Worm (Caenorhabditis elegans) whole organism, early embryonic: ENCODE measurements around the gene fbxb-98.

Source experiments
- B0310.2 ChIP-seq: sonication (generic microtip); optimal IDR thresholded peaks from 2 replicates; lab custom pipeline; 2016; ENCODE audit warnings: mild to moderate bottlenecking, missing genetic modification characterization, missing compliant biosample characterization
- F13C5.2 ChIP-seq: sonication (generic microtip); optimal IDR thresholded peaks from 2 replicates; lab custom pipeline; 2017; ENCODE audit warnings: mild to moderate bottlenecking, missing genetic modification characterization, inconsistent platforms, missing compliant biosample characterization
- aly-1 ChIP-seq: sonication (generic microtip); optimal IDR thresholded peaks from 2 replicates; lab custom pipeline; 2016; ENCODE audit warnings: missing genetic modification characterization, missing compliant biosample characterization
- ama-1 ChIP-seq: fragments of 150-350 bp; optimal IDR thresholded peaks from 2 replicates; lab custom pipeline; 2014
- ceh-13 ChIP-seq: fragments of 200-800 bp; sonication (Bioruptor generic); optimal IDR thresholded peaks from 2 replicates; lab custom pipeline; 2018; ENCODE audit warnings: mild to moderate bottlenecking, missing genetic modification characterization, missing compliant biosample characterization
- ceh-36 ChIP-seq: sonication (generic microtip); optimal IDR thresholded peaks from 2 replicates; lab custom pipeline; 2016; ENCODE audit warnings: missing genetic modification characterization, inconsistent platforms, missing compliant biosample characterization
- ets-7 ChIP-seq: sonication (generic microtip); optimal IDR thresholded peaks from 2 replicates; lab custom pipeline; 2016; ENCODE audit warnings: missing genotype, missing genetic modification characterization, missing compliant biosample characterization
- flt-1 ChIP-seq: fragments of 200-800 bp; sonication (Bioruptor generic); IDR thresholded peaks from 2 replicates; pipeline ENCODE4 v1.3.6; 2022; ENCODE audit warnings: missing genetic modification characterization, missing compliant biosample characterization
- hmbx-1 ChIP-seq: sonication (generic microtip); optimal IDR thresholded peaks from 2 replicates; lab custom pipeline; 2016; ENCODE audit warnings: mild to moderate bottlenecking, missing genetic modification characterization, missing compliant biosample characterization
- hmg-4 ChIP-seq: fragments of 200-800 bp; sonication (Bioruptor generic); optimal IDR thresholded peaks from 2 replicates; lab custom pipeline; 2018; ENCODE audit warnings: mild to moderate bottlenecking, missing genetic modification characterization, missing compliant biosample characterization
- hnd-1 ChIP-seq: sonication (generic microtip); optimal IDR thresholded peaks from 2 replicates; lab custom pipeline; 2016; ENCODE audit warnings: missing genetic modification characterization, missing compliant biosample characterization
- pes-1 ChIP-seq: fragments of 200-800 bp; sonication (Bioruptor generic); IDR thresholded peaks from 2 replicates; pipeline ENCODE4 v1.3.6; 2022; ENCODE audit warnings: missing genetic modification reagents, missing genetic modification characterization, missing compliant biosample characterization
- scrt-1 ChIP-seq: fragments of 200-800 bp; sonication (Bioruptor generic); IDR thresholded peaks from 2 replicates; pipeline ENCODE4 v1.3.6; 2022; ENCODE audit warnings: missing genetic modification characterization, missing compliant biosample characterization
- sea-1 ChIP-seq: fragments of 200-800 bp; sonication (Bioruptor generic); conservative IDR thresholded peaks from 2 replicates; pipeline ENCODE4 v1.3.6; 2022; ENCODE audit warnings: missing genetic modification characterization, missing compliant biosample characterization
- tbx-11 ChIP-seq: fragments of 200-800 bp; sonication (Bioruptor generic); IDR thresholded peaks from 2 replicates; pipeline ENCODE4 v1.3.6; 2022; ENCODE audit warnings: missing genetic modification characterization, missing compliant biosample characterization
- tbx-37 ChIP-seq: fragments of 200-800 bp; sonication (Bioruptor generic); conservative IDR thresholded peaks from 2 replicates; pipeline ENCODE4 v1.3.6; 2022; ENCODE audit warnings: missing genetic modification reagents, missing genetic modification characterization, missing compliant biosample characterization
- tra-4 ChIP-seq: sonication (generic microtip); optimal IDR thresholded peaks from 2 replicates; lab custom pipeline; 2017; ENCODE audit warnings: missing genetic modification characterization, missing compliant biosample characterization

fbxb-98 gene

DNA sequence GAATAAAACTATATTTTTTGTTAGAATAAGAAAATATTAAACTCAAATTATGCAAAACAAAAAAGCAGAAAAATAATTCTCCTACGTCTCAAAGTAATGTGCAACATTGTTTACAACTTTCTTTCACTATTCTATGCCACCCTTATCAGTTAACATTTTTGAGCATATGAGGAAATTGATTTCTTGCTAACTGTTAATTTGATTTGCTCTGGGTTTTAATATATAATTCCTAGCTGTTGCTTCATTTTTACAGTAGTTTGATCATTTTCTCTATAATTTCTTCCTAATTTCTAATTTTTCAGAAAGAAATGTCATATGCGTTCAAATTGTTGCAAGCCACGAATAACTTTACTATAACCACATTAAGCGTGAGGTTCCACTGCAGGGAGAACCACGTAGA lies 26.2 kb upstream of the fbxb-98 start, which contains the start of gene T08E11.1:
Gene T08E11.1, plus strand, starts transcription at position 301 of the 400 bp plus-strand sequence.
- TF ChIP-seq B0310.2 (no peak), ets-7 (tag; lab: Kevin White, UChicago) (no peak), ama-1 (lab: Kevin White, UChicago) (no peak), tra-4 (tag; lab: Kevin White, UChicago) (no peak), tbx-11 (GFP tag; lab: Robert Waterston, UW) (no peak), F13C5.2 (tag; lab: Kevin White, UChicago) (no peak), hmbx-1 (tag; lab: Kevin White, UChicago) (no peak), sea-1 (GFP tag; lab: Robert Waterston, UW) (no peak), ceh-36 (tag; lab: Kevin White, UChicago) (no peak), hmg-4 (GFP tag; lab: Kevin White, UChicago) (no peak), pes-1 (GFP tag; lab: Robert Waterston, UW) (no peak), aly-1 (tag; lab: Kevin White, UChicago) (no peak), ceh-13 (GFP tag; lab: Kevin White, UChicago) (no peak), tbx-37 (GFP tag; lab: Robert Waterston, UW) (no peak), scrt-1 (GFP tag; lab: Robert Waterston, UW) (no peak), hnd-1 (tag; lab: Kevin White, UChicago) (no peak), flt-1 (no peak)

DNA sequence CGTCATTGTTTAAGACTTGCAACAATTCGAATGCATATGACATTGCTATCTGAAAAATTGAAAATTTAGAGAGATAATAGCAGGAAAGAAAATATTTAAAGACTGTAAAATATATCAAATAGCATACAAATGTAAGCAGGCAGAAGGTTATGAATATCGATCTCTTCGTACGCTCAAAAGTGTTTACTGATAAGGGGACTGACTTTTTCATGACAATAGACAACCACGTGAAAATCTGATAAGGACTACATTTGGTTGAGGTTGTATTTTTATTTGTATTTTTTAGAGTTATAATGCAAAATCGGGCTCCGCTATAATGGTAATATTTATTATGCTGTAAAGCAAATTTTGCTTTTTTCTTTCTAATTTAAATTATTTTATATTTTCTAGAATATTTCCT lies 19.5 kb upstream of the fbxb-98 start, which contains the start of the genes C52E2.5 and C52E2.4:
Gene C52E2.5, minus strand, starts transcription at position 43 of the 400 bp plus-strand sequence.
Gene C52E2.4, plus strand, starts transcription at position 252 of the 400 bp plus-strand sequence.
- TF ChIP-seq tbx-11 (GFP tag; lab: Robert Waterston, UW) (no peak), hnd-1 (tag; lab: Kevin White, UChicago) (no peak), pes-1 (GFP tag; lab: Robert Waterston, UW) (no peak)

DNA sequence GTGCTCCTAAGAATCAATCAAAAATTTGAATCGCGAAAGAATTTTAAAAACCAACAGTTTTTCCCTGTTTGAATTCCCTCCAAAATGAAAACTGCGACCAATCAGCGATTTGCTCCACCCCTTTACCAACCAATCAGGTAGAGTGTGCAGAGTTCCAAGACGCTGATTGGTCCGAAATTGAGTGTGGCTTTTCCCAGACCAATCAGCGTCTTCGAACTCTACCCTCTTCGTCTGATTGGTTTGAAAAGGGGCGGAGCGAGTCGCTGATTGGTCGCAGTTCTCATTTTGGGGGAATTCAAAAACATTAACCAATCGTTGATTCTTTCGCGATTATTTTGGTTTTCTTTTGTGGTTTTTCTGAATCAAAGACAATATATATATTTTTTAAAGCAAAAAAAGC lies 17.9 kb upstream of the fbxb-98 start:
- TF ChIP-seq ets-7 (tag; lab: Kevin White, UChicago): no peak
- no peak for TF ChIP-seq F13C5.2 (tag; lab: Kevin White, UChicago)
- no peak for TF ChIP-seq pes-1 (GFP tag; lab: Robert Waterston, UW)
- TF ChIP-seq aly-1 (tag; lab: Kevin White, UChicago): no peak
- TF ChIP-seq ceh-36 (tag; lab: Kevin White, UChicago): no peak
- no peak for TF ChIP-seq hnd-1 (tag; lab: Kevin White, UChicago)
- TF ChIP-seq flt-1: no peak
- no peak for TF ChIP-seq scrt-1 (GFP tag; lab: Robert Waterston, UW)
- no peak for TF ChIP-seq ceh-13 (GFP tag; lab: Kevin White, UChicago)
- TF ChIP-seq tra-4 (tag; lab: Kevin White, UChicago): no peak
- no peak for TF ChIP-seq tbx-37 (GFP tag; lab: Robert Waterston, UW)
- TF ChIP-seq sea-1 (GFP tag; lab: Robert Waterston, UW): no peak
- TF ChIP-seq hmbx-1 (tag; lab: Kevin White, UChicago): no peak

DNA sequence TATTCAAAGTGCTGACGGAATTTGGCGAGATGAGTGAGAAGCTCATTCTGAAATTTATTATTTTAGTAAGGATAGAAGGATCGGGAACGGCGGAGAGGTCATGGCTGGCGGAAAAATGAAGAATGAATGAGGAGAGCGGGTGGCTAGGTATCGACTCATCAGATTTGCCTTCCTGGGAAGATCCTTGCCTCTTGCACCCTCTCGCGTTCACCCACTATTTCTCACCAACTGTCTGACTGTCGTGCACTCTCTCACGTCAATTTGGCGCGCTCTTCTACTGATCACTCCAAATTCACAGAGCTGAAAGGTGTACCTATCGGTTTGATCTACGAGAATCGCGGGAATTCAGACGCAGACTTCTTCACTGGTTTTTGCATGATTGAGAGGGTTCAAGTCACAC lies 14.3 kb upstream of the fbxb-98 start, which contains the start of gene fbxb-97:
Gene fbxb-97, minus strand, starts transcription at position 53 of the 400 bp plus-strand sequence.
- TF ChIP-seq ceh-13 (GFP tag; lab: Kevin White, UChicago) (no peak), tra-4 (tag; lab: Kevin White, UChicago) (no peak), F13C5.2 (tag; lab: Kevin White, UChicago) (no peak), flt-1 (no peak), ceh-36 (tag; lab: Kevin White, UChicago) (no peak), hmg-4 (GFP tag; lab: Kevin White, UChicago) (no peak), ets-7 (tag; lab: Kevin White, UChicago) (no peak), hnd-1 (tag; lab: Kevin White, UChicago) (no peak), ama-1 (lab: Kevin White, UChicago) (no peak), aly-1 (tag; lab: Kevin White, UChicago) (no peak), pes-1 (GFP tag; lab: Robert Waterston, UW) (no peak), scrt-1 (GFP tag; lab: Robert Waterston, UW) (no peak), hmbx-1 (tag; lab: Kevin White, UChicago) (no peak), tbx-37 (GFP tag; lab: Robert Waterston, UW) (no peak), B0310.2 (no peak), tbx-11 (GFP tag; lab: Robert Waterston, UW) (no peak), sea-1 (GFP tag; lab: Robert Waterston, UW) (no peak)

DNA sequence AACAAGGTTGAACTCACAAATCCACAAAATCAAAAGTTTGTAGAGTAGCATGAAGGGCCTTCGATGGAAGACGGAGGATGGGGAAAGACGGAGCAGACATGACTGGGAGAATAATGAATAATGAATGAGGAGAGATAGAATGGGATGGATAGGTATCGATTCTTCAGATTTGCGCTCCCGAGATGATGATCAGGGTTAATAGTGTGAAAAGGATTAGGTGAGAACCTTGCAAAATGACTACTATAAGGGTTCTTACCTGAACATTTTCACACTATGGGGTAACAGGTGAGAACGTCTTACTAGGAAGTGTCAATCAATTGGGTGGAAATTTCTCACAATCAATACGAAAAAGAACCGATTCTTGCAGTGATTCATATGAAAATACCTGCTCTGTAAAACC lies 12.1 kb upstream of the fbxb-98 start, which contains the start of gene fbxb-96:
Gene fbxb-96, minus strand, starts transcription at position 101 of the 400 bp plus-strand sequence.
- TF ChIP-seq tra-4 (tag; lab: Kevin White, UChicago): no peak
- TF ChIP-seq ets-7 (tag; lab: Kevin White, UChicago): no peak
- no peak for TF ChIP-seq hmbx-1 (tag; lab: Kevin White, UChicago)
- no peak for TF ChIP-seq B0310.2
- TF ChIP-seq sea-1 (GFP tag; lab: Robert Waterston, UW): no peak
- TF ChIP-seq ceh-36 (tag; lab: Kevin White, UChicago): no peak
- TF ChIP-seq tbx-37 (GFP tag; lab: Robert Waterston, UW): no peak
- no peak for TF ChIP-seq pes-1 (GFP tag; lab: Robert Waterston, UW)
- no peak for TF ChIP-seq hmg-4 (GFP tag; lab: Kevin White, UChicago)
- no peak for TF ChIP-seq tbx-11 (GFP tag; lab: Robert Waterston, UW)
- no peak for TF ChIP-seq aly-1 (tag; lab: Kevin White, UChicago)

DNA sequence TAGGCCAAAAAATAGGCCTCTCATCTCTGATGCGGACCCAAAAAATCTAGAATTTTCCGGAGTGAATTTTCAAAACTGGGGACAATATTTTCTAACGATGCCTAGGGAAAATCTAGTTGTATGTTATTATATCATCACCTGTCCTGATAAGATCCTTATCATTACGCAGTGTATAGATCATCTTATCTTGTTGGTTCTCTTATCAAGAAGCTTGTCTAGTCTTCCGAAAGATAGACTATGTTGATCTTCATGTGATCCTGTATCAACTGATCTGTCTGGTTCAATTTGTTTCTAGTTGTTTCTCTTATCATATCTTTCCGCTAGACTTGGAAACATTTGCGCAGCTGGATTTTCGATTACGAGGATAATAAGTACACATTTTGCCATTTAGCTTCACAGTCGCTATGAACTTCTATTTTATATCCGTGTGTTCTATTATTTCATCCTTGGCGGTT lies 11.6 kb upstream of the fbxb-98 start, which contains the start of gene C52E2.3:
Gene C52E2.3, plus strand, starts transcription at position 405 of the 455 bp plus-strand sequence.
- TF ChIP-seq hmbx-1 (tag; lab: Kevin White, UChicago): no peak
- no peak for TF ChIP-seq B0310.2
- no peak for TF ChIP-seq pes-1 (GFP tag; lab: Robert Waterston, UW)
- no peak for TF ChIP-seq F13C5.2 (tag; lab: Kevin White, UChicago)
- no peak for TF ChIP-seq tra-4 (tag; lab: Kevin White, UChicago)
- no peak for TF ChIP-seq flt-1
- no peak for TF ChIP-seq hnd-1 (tag; lab: Kevin White, UChicago)
- no peak for TF ChIP-seq scrt-1 (GFP tag; lab: Robert Waterston, UW)
- no peak for TF ChIP-seq ama-1 (lab: Kevin White, UChicago)
- TF ChIP-seq tbx-37 (GFP tag; lab: Robert Waterston, UW): no peak
- TF ChIP-seq tbx-11 (GFP tag; lab: Robert Waterston, UW): no peak
- no peak for TF ChIP-seq hmg-4 (GFP tag; lab: Kevin White, UChicago)
- no peak for TF ChIP-seq ceh-36 (tag; lab: Kevin White, UChicago)
